Fruit fly (Drosophila melanogaster) Kc167 (cell line): ENCODE measurements around the gene CG44476.

ENCODE experiments used
- Sin3A ChIP-seq: fragments of >200 bp; optimal IDR thresholded peaks from 2 replicates; lab custom pipeline; 2018; ENCODE audit warnings: missing external identifiers
- psq ChIP-seq: fragments of >200 bp; optimal IDR thresholded peaks from 2 replicates; lab custom pipeline; 2017; ENCODE audit warnings: missing external identifiers

DNA sequence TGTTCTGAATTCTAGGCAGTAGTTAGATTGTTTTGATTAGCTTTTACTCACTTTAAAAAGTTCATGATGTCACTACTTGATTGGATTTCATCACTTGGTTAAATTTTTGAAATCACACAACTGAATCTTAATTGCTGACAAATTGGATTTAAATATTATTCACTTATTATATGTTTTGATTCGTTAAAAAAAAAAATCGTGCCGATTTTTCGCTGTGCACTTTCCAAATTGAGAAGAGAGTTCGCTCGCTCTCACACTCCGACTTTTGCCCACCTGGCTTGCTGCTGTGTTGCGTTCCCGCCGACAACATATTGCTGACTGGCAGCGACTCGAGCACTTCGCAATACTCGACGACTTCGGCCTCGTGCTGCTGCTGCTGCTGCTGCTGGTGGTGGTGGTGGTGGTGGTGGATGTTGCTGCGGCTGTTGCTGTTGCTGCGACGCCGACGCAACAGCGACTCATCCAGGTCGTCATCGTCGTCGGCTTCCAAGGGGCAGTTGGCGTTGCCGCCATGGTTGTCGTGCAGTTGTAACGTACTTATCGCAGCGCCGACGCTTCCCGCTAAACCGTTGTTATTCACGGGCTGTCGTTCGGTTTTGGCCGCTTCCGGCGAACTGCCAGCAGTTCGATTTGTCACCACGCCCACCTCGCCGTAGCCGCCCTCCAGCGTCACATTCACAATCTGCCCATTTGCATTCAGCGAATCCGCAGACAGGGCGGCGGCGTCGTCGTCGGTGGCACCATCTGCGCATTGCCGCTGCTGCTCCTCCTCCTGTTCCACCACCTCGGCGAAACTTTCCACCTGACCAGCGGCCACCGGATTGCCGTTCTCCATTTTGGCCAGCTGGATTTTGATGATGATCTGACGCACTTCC, 28.7 kb upstream of the CG44476 start:
- TF ChIP-seq Sin3A, result no peak
- no peak for TF ChIP-seq psq (lab: Kevin White, UChicago)
